Fruit fly (Drosophila melanogaster) whole organism, embryonic: Measurements from ENCODE around the gene CG12818.

ENCODE experiments used
- Adf1 ChIP-seq: fragments of 200-800 bp; sonication (Bioruptor generic); IDR thresholded peaks from 2 replicates; pipeline ENCODE4 v1.3.6; 2022; ENCODE audit warnings: missing biosample characterization, missing genetic modification characterization
- Antp ChIP-seq: fragments of 200-800 bp; sonication (Bioruptor generic); optimal IDR thresholded peaks from 3 replicates; lab custom pipeline; 2016; ENCODE audit warnings: missing biosample characterization, missing genetic modification characterization
- Bteb2 ChIP-seq: fragments of 200-800 bp; sonication (Bioruptor generic); optimal IDR thresholded peaks from 2 replicates; lab custom pipeline; 2016; ENCODE audit warnings: missing biosample characterization, missing genetic modification characterization
- CG10274 ChIP-seq: fragments of 200-800 bp; sonication (Bioruptor generic); optimal IDR thresholded peaks from 3 replicates; lab custom pipeline; 2017; ENCODE audit warnings: missing biosample characterization, mild to moderate bottlenecking, missing genetic modification characterization
- CG10462 ChIP-seq: fragments of 200-800 bp; sonication (Bioruptor generic); optimal IDR thresholded peaks from 2 replicates; lab custom pipeline; 2016; ENCODE audit warnings: missing biosample characterization, missing genetic modification characterization
- CG13296 ChIP-seq: fragments of 200-800 bp; sonication (Bioruptor generic); optimal IDR thresholded peaks from 3 replicates; lab custom pipeline; 2018; ENCODE audit warnings: missing biosample characterization, mild to moderate bottlenecking, missing genetic modification characterization
- CG14667 ChIP-seq: fragments of 200-800 bp; sonication (Bioruptor generic); IDR thresholded peaks from 2 replicates; pipeline ENCODE4 v1.3.6; 2022; ENCODE audit warnings: missing biosample characterization, missing genetic modification characterization
- CG16863 ChIP-seq: fragments of 200-800 bp; sonication (Bioruptor generic); optimal IDR thresholded peaks from 3 replicates; lab custom pipeline; 2016; ENCODE audit warnings: missing biosample characterization, missing genetic modification characterization
- CG17186 ChIP-seq: fragments of 200-800 bp; sonication (Bioruptor generic); optimal IDR thresholded peaks from 3 replicates; lab custom pipeline; 2017; ENCODE audit warnings: missing biosample characterization, missing genetic modification reagents, missing genetic modification characterization
- CG17912 ChIP-seq: fragments of 200-800 bp; sonication (Bioruptor generic); optimal IDR thresholded peaks from 2 replicates; lab custom pipeline; 2018; ENCODE audit warnings: missing biosample characterization, mild to moderate bottlenecking, missing genetic modification characterization
- CG1832 ChIP-seq: fragments of 200-800 bp; sonication (Bioruptor generic); optimal IDR thresholded peaks from 2 replicates; lab custom pipeline; 2017; ENCODE audit warnings: missing biosample characterization, mild to moderate bottlenecking, missing genetic modification characterization, inconsistent platforms
- CG18619 ChIP-seq: fragments of 200-800 bp; sonication (Bioruptor generic); optimal IDR thresholded peaks from 3 replicates; lab custom pipeline; 2017; ENCODE audit warnings: missing biosample characterization, mild to moderate bottlenecking, missing genetic modification characterization
- CG2120 ChIP-seq: fragments of 200-800 bp; sonication (Bioruptor generic); optimal IDR thresholded peaks from 3 replicates; lab custom pipeline; 2016; ENCODE audit warnings: missing biosample characterization, missing genetic modification characterization
- CG2202 ChIP-seq: fragments of 200-800 bp; sonication (Bioruptor generic); optimal IDR thresholded peaks from 2 replicates; lab custom pipeline; 2018; ENCODE audit warnings: missing biosample characterization, mild to moderate bottlenecking, missing genetic modification characterization
- CG32532 ChIP-seq: fragments of 200-800 bp; sonication (Bioruptor generic); IDR thresholded peaks from 2 replicates; pipeline ENCODE4 v1.3.6; 2022; ENCODE audit warnings: missing biosample characterization, missing genetic modification characterization
- CG5245 ChIP-seq: fragments of 200-800 bp; sonication (Bioruptor generic); optimal IDR thresholded peaks from 3 replicates; lab custom pipeline; 2016; ENCODE audit warnings: missing biosample characterization, missing genetic modification characterization
- CG7963 ChIP-seq: fragments of 200-800 bp; sonication (Bioruptor generic); IDR thresholded peaks from 3 replicates; pipeline ENCODE4 v1.3.6; 2022; ENCODE audit warnings: missing biosample characterization, missing genetic modification characterization; ENCODE audit not compliant: partially characterized antibody
- Camta ChIP-seq: fragments of 200-800 bp; sonication (Bioruptor generic); optimal IDR thresholded peaks from 2 replicates; lab custom pipeline; 2016; ENCODE audit warnings: missing biosample characterization, missing genetic modification characterization
- D19A ChIP-seq: fragments of 200-800 bp; optimal IDR thresholded peaks from 3 replicates; lab custom pipeline; 2019; ENCODE audit warnings: missing biosample characterization, mild to moderate bottlenecking, missing genetic modification characterization, moderate library complexity
- ERR ChIP-seq: fragments of 200-800 bp; sonication (Bioruptor generic); optimal IDR thresholded peaks from 2 replicates; lab custom pipeline; 2016; ENCODE audit warnings: missing biosample characterization, missing genetic modification characterization
- HHEX ChIP-seq: fragments of 200-800 bp; sonication (Bioruptor generic); optimal IDR thresholded peaks from 3 replicates; lab custom pipeline; 2017; ENCODE audit warnings: missing biosample characterization, mild to moderate bottlenecking, missing genetic modification characterization, missing genetic modification reagents
- HLH4C ChIP-seq: fragments of 200-800 bp; sonication (Bioruptor generic); IDR thresholded peaks from 3 replicates; pipeline ENCODE4 v1.3.6; 2022; ENCODE audit warnings: missing biosample characterization, missing genetic modification characterization; ENCODE audit not compliant: partially characterized antibody
- Hr78 ChIP-seq, 2 experiments: fragments of 200-800 bp in 1 of 2; fragments of >200 bp in 1 of 2; sonication (Bioruptor generic) in 1 of 2; optimal IDR thresholded peaks; 2 replicates each; lab custom pipeline; 2017 to 2019; ENCODE audit warnings: missing biosample characterization in 2 of 2, missing genetic modification characterization in 2 of 2, mild to moderate bottlenecking in 1 of 2, moderate library complexity in 1 of 2
- MBD-R2 ChIP-seq: fragments of 200-800 bp; sonication (Bioruptor generic); IDR thresholded peaks from 2 replicates; pipeline ENCODE4 v1.3.6; 2022; ENCODE audit warnings: missing biosample characterization, missing genetic modification characterization
- MTF-1 ChIP-seq: fragments of 200-800 bp; sonication (Bioruptor generic); optimal IDR thresholded peaks from 2 replicates; lab custom pipeline; 2018; ENCODE audit warnings: missing biosample characterization, mild to moderate bottlenecking, missing genetic modification characterization, borderline replicate concordance
- Mad ChIP-seq: fragments of 200-800 bp; sonication (Bioruptor generic); optimal IDR thresholded peaks from 2 replicates; lab custom pipeline; 2016; ENCODE audit warnings: missing biosample characterization, missing genetic modification characterization
- PHDP ChIP-seq: fragments of 200-800 bp; sonication (Bioruptor generic); optimal IDR thresholded peaks from 3 replicates; lab custom pipeline; 2018; ENCODE audit warnings: missing biosample characterization, mild to moderate bottlenecking, missing genetic modification characterization, moderate library complexity
- Taf1 ChIP-seq: fragments of 200-800 bp; sonication (Bioruptor generic); IDR thresholded peaks from 2 replicates; pipeline ENCODE4 v1.3.6; 2022; ENCODE audit warnings: missing biosample characterization, missing genetic modification characterization
- Tbp ChIP-seq: fragments of >200 bp; optimal IDR thresholded peaks from 2 replicates; lab custom pipeline; 2018; ENCODE audit warnings: missing biosample characterization, missing genetic modification characterization
- amos ChIP-seq: fragments of 200-800 bp; sonication (Bioruptor generic); IDR thresholded peaks from 2 replicates; pipeline ENCODE4 v1.3.6; 2022; ENCODE audit warnings: missing biosample characterization, missing genetic modification characterization; ENCODE audit not compliant: partially characterized antibody
- caup ChIP-seq: fragments of 200-800 bp; sonication (Bioruptor generic); optimal IDR thresholded peaks from 3 replicates; lab custom pipeline; 2017; ENCODE audit warnings: missing biosample characterization, mild to moderate bottlenecking, missing genetic modification characterization, moderate library complexity; ENCODE audit not compliant: severe bottlenecking
- ci ChIP-seq: fragments of 200-800 bp; sonication (Bioruptor generic); IDR thresholded peaks from 3 replicates; pipeline ENCODE4 v1.3.6; 2022; ENCODE audit warnings: missing biosample characterization, missing genetic modification characterization
- crc ChIP-seq: fragments of 200-800 bp; sonication (Bioruptor generic); optimal IDR thresholded peaks from 2 replicates; lab custom pipeline; 2016; ENCODE audit warnings: missing biosample characterization, missing genetic modification characterization
- eyg ChIP-seq: fragments of 200-800 bp; sonication (Bioruptor generic); optimal IDR thresholded peaks from 3 replicates; lab custom pipeline; 2016; ENCODE audit warnings: missing biosample characterization, missing genetic modification characterization
- fu2 ChIP-seq: fragments of 200-800 bp; sonication (Bioruptor generic); optimal IDR thresholded peaks from 2 replicates; lab custom pipeline; 2016; ENCODE audit warnings: missing biosample characterization, missing genetic modification characterization
- gsb-n ChIP-seq: fragments of 200-800 bp; sonication (Bioruptor generic); optimal IDR thresholded peaks from 3 replicates; lab custom pipeline; 2018; ENCODE audit warnings: missing biosample characterization, mild to moderate bottlenecking, missing genetic modification characterization
- hbn ChIP-seq: fragments of 200-800 bp; sonication (Bioruptor generic); IDR thresholded peaks from 2 replicates; pipeline ENCODE4 v1.3.6; 2022; ENCODE audit warnings: missing biosample characterization, missing genetic modification characterization; ENCODE audit not compliant: partially characterized antibody
- her ChIP-seq: fragments of 200-800 bp; sonication (Bioruptor generic); optimal IDR thresholded peaks from 2 replicates; lab custom pipeline; 2016; ENCODE audit warnings: missing biosample characterization, missing genetic modification characterization
- ind ChIP-seq: fragments of 200-800 bp; sonication (Bioruptor generic); optimal IDR thresholded peaks from 3 replicates; lab custom pipeline; 2016; ENCODE audit warnings: missing biosample characterization, missing genetic modification characterization
- mld ChIP-seq: fragments of 200-800 bp; sonication (Bioruptor generic); IDR thresholded peaks from 3 replicates; pipeline ENCODE4 v1.3.6; 2022; ENCODE audit warnings: missing biosample characterization, missing genetic modification characterization; ENCODE audit not compliant: partially characterized antibody
- nerfin-2 ChIP-seq: fragments of 200-800 bp; sonication (Bioruptor generic); IDR thresholded peaks from 2 replicates; pipeline ENCODE4 v1.3.6; 2022; ENCODE audit warnings: missing biosample characterization, missing genetic modification characterization; ENCODE audit not compliant: partially characterized antibody
- psq ChIP-seq: fragments of 200-800 bp; sonication (Bioruptor generic); optimal IDR thresholded peaks from 2 replicates; lab custom pipeline; 2017; ENCODE audit warnings: missing biosample characterization, missing genetic modification characterization
- sc ChIP-seq, 3 experiments: fragments of >200 bp in 2 of 3; fragments of 200-800 bp in 1 of 3; sonication (Bioruptor generic) in 1 of 3; optimal IDR thresholded peaks; 2 replicates in 2 of 3; 3 replicates in 1 of 3; lab custom pipeline; 2017; ENCODE audit warnings: mild to moderate bottlenecking in 1 of 3, missing biosample characterization in 1 of 3, missing genetic modification characterization in 1 of 3, missing genetic modification reagents in 1 of 3
- scrt ChIP-seq: fragments of 200-800 bp; sonication (Bioruptor generic); optimal IDR thresholded peaks from 2 replicates; lab custom pipeline; 2018; ENCODE audit warnings: missing biosample characterization, mild to moderate bottlenecking, missing genetic modification characterization, moderate library complexity
- shn ChIP-seq: fragments of 200-800 bp; sonication (Bioruptor generic); optimal IDR thresholded peaks from 3 replicates; lab custom pipeline; 2016; ENCODE audit warnings: missing biosample characterization, missing genetic modification characterization
- sna ChIP-seq: fragments of 200-800 bp; sonication (Bioruptor generic); IDR thresholded peaks from 2 replicates; pipeline ENCODE4 v1.3.6; 2022; ENCODE audit warnings: missing biosample characterization, missing genetic modification characterization; ENCODE audit not compliant: partially characterized antibody
- vnd ChIP-seq: fragments of 200-800 bp; sonication (Bioruptor generic); IDR thresholded peaks from 3 replicates; pipeline ENCODE4 v1.3.6; 2022; ENCODE audit warnings: missing biosample characterization, missing genetic modification characterization; ENCODE audit not compliant: partially characterized antibody

CG12818 gene

dm6 chr3R:10330734-10331642, at the start of gene CG12818, which contains the start of gene Bruce:
Gene CG12818 (plus strand): TSS chr3R:10331581.
Gene Bruce (minus strand): TSS chr3R:10331353.
- TF ChIP-seq CG10462 (GFP tag; lab: Kevin White, UChicago) (no peak), nerfin-2 (GFP tag; lab: Robert Waterston, UW) (peak; percentile 91), CG1832 (GFP tag; lab: Kevin White, UChicago) (no peak), shn (GFP tag; lab: Kevin White, UChicago) (no peak), MTF-1 (GFP tag; lab: Kevin White, UChicago) (no peak), crc (GFP tag; lab: Kevin White, UChicago) (no peak), caup (GFP tag; lab: Kevin White, UChicago) (no peak), Hr78 (GFP tag; optimal IDR thresholded peaks at IDR 0.05; lab: Kevin White, UChicago) (no peak), CG32532 (GFP tag; lab: Robert Waterston, UW) (no peak), HLH4C (GFP tag; lab: Robert Waterston, UW) (peak; percentile 95), psq (GFP tag; lab: Kevin White, UChicago) (no peak), eyg (no peak), sc (optimal IDR thresholded peaks at IDR 0.05; lab: Kevin White, UChicago) (no peak), sc (GFP tag; optimal IDR thresholded peaks at IDR 0.05; lab: Kevin White, UChicago) (no peak), Bteb2 (GFP tag; lab: Kevin White, UChicago) (no peak), HHEX (no peak), fu2 (GFP tag; lab: Kevin White, UChicago) (peak; percentile 15), CG5245 (GFP tag; lab: Kevin White, UChicago) (no peak), PHDP (tag; lab: Kevin White, UChicago) (no peak), CG10274 (GFP tag; lab: Kevin White, UChicago) (no peak), CG2202 (no peak), vnd (GFP tag; lab: Robert Waterston, UW) (peak; percentile 78), her (GFP tag; lab: Kevin White, UChicago) (no peak), hbn (GFP tag; lab: Robert Waterston, UW) (peak; percentile 60; the same call in 1 of the 2 replicates), Taf1 (no peak), gsb-n (tag; lab: Kevin White, UChicago) (no peak), CG7963 (peak; percentile 91), Tbp (GFP tag; lab: Kevin White, UChicago) (no peak), CG17186 (GFP tag; lab: Kevin White, UChicago) (peak; percentile 93), mld (GFP tag; lab: Robert Waterston, UW) (peak; percentile 64; the same call in 1 of the 3 replicates), Camta (GFP tag; lab: Kevin White, UChicago) (no peak), MBD-R2 (peak; percentile 70; the same call in 1 of the 2 replicates), CG18619 (GFP tag; lab: Kevin White, UChicago) (no peak), Mad (GFP tag; lab: Kevin White, UChicago) (peak; percentile 13), Adf1 (GFP tag; lab: Robert Waterston, UW) (no peak), Antp (GFP tag; lab: Kevin White, UChicago) (no peak), CG14667 (no peak), sna (GFP tag; lab: Robert Waterston, UW) (peak; percentile 83), CG17912 (peak; percentile 16), ci (0 out of 3 replicates have a peak, but pooled peaks have one; percentile 55), ERR (no peak), CG2120 (GFP tag; lab: Kevin White, UChicago) (no peak), D19A (no peak), CG13296 (GFP tag; lab: Kevin White, UChicago) (no peak), scrt (no peak), CG16863 (no peak), ind (GFP tag; lab: Kevin White, UChicago) (no peak), amos (peak; percentile 59)
